Worm (Caenorhabditis elegans) whole organism, L2 larva: ENCODE measurements around the gene cutl-2.
A peak's percentile ranks its signal among the peaks of the same experiment; 100 is the strongest.

Source experiments
- C34F6.9 ChIP-seq: fragments of 150-350 bp; optimal IDR thresholded peaks from 2 replicates; lab custom pipeline; 2014; ENCODE audit warnings: missing biosample characterization, missing genetic modification characterization
- F13H6.1 ChIP-seq: sonication (generic microtip); optimal IDR thresholded peaks from 2 replicates; lab custom pipeline; 2016; ENCODE audit warnings: missing genetic modification characterization, missing compliant biosample characterization
- R02D3.7 ChIP-seq: fragments of 150-350 bp; optimal IDR thresholded peaks from 2 replicates; lab custom pipeline; 2014; ENCODE audit warnings: missing biosample characterization, missing genetic modification characterization
- ZK546.5 ChIP-seq: sonication (generic microtip); optimal IDR thresholded peaks from 2 replicates; lab custom pipeline; 2017; ENCODE audit warnings: missing biosample characterization, missing genetic modification characterization
- alr-1 ChIP-seq: fragments of 150-350 bp; optimal IDR thresholded peaks from 2 replicates; lab custom pipeline; 2014; ENCODE audit warnings: missing biosample characterization, missing genetic modification characterization
- ama-1 ChIP-seq: fragments of 150-350 bp; optimal IDR thresholded peaks from 2 replicates; lab custom pipeline; 2018; ENCODE audit warnings: inconsistent platforms
- blmp-1 ChIP-seq: sonication (generic microtip); optimal IDR thresholded peaks from 2 replicates; lab custom pipeline; 2017; ENCODE audit warnings: missing genetic modification characterization, mild to moderate bottlenecking, missing compliant biosample characterization, antibody characterized with exemption, moderate library complexity; ENCODE audit not compliant: insufficient read depth
- ceh-16 ChIP-seq: fragments of 150-350 bp; optimal IDR thresholded peaks from 2 replicates; lab custom pipeline; 2014; ENCODE audit warnings: missing biosample characterization, missing genetic modification characterization
- ceh-82 ChIP-seq: fragments of 150-350 bp; optimal IDR thresholded peaks from 2 replicates; lab custom pipeline; 2014; ENCODE audit warnings: missing biosample characterization, missing genetic modification characterization
- crh-2 ChIP-seq: sonication (generic microtip); optimal IDR thresholded peaks from 2 replicates; lab custom pipeline; 2017; ENCODE audit warnings: missing biosample characterization, missing genetic modification characterization
- egl-27 ChIP-seq: sonication (generic microtip); optimal IDR thresholded peaks from 3 replicates; lab custom pipeline; 2017; ENCODE audit warnings: missing biosample characterization, missing genetic modification reagents, missing genetic modification characterization
- elt-1 ChIP-seq: fragments of 150-350 bp; optimal IDR thresholded peaks from 2 replicates; lab custom pipeline; 2014; ENCODE audit warnings: missing biosample characterization, missing genetic modification characterization
- elt-3 ChIP-seq: sonication (generic microtip); optimal IDR thresholded peaks from 2 replicates; lab custom pipeline; 2017; ENCODE audit warnings: missing biosample characterization, missing genetic modification characterization
- fos-1 ChIP-seq: fragments of 150-350 bp; optimal IDR thresholded peaks from 2 replicates; lab custom pipeline; 2014; ENCODE audit warnings: missing biosample characterization, missing genetic modification characterization
- gmeb-1 ChIP-seq: fragments of 150-350 bp; optimal IDR thresholded peaks from 2 replicates; lab custom pipeline; 2014; ENCODE audit warnings: missing biosample characterization, missing genetic modification characterization
- lin-11 ChIP-seq: fragments of 150-350 bp; sonication (generic microtip); optimal IDR thresholded peaks from 2 replicates; lab custom pipeline; 2014; ENCODE audit warnings: missing biosample characterization, missing genetic modification characterization, inconsistent platforms, mixed read lengths
- lsy-2 ChIP-seq, 2 experiments: fragments of 150-350 bp in 1 of 2; sonication (generic microtip) in 1 of 2; optimal IDR thresholded peaks; 2 replicates each; lab custom pipeline; 2014 to 2017; ENCODE audit warnings: missing biosample characterization in 2 of 2, missing genetic modification characterization in 2 of 2
- mab-5 ChIP-seq: fragments of 150-350 bp; optimal IDR thresholded peaks from 2 replicates; lab custom pipeline; 2014; ENCODE audit warnings: missing biosample characterization, missing genetic modification characterization
- mdl-1 ChIP-seq, 2 experiments: fragments of 150-350 bp in 1 of 2; sonication (generic microtip) in 1 of 2; optimal IDR thresholded peaks; 2 replicates each; lab custom pipeline; 2017; ENCODE audit warnings: missing biosample characterization in 2 of 2, missing genetic modification characterization in 2 of 2
- nhr-12 ChIP-seq: fragments of 150-350 bp; optimal IDR thresholded peaks from 2 replicates; lab custom pipeline; 2014; ENCODE audit warnings: missing biosample characterization, missing genetic modification characterization
- nhr-129 ChIP-seq: fragments of 150-350 bp; optimal IDR thresholded peaks from 2 replicates; lab custom pipeline; 2014; ENCODE audit warnings: missing biosample characterization, missing genetic modification characterization
- nhr-21 ChIP-seq: fragments of 150-350 bp; optimal IDR thresholded peaks from 2 replicates; lab custom pipeline; 2014; ENCODE audit warnings: missing biosample characterization, missing genetic modification characterization
- nhr-23 ChIP-seq: fragments of 150-350 bp; optimal IDR thresholded peaks from 2 replicates; lab custom pipeline; 2014; ENCODE audit warnings: missing biosample characterization, missing genetic modification reagents, missing genetic modification characterization
- nhr-237 ChIP-seq: fragments of 150-350 bp; optimal IDR thresholded peaks from 2 replicates; lab custom pipeline; 2014; ENCODE audit warnings: missing biosample characterization, missing genetic modification characterization
- nhr-25 ChIP-seq: fragments of 150-350 bp; sonication (generic microtip); optimal IDR thresholded peaks from 3 replicates; lab custom pipeline; 2014; ENCODE audit warnings: missing biosample characterization, missing genetic modification characterization
- nhr-6 ChIP-seq: fragments of 150-350 bp; optimal IDR thresholded peaks from 2 replicates; lab custom pipeline; 2014; ENCODE audit warnings: missing biosample characterization, missing genetic modification characterization
- peb-1 ChIP-seq: fragments of 150-350 bp; optimal IDR thresholded peaks from 2 replicates; lab custom pipeline; 2014; ENCODE audit warnings: missing biosample characterization, missing genetic modification characterization
- skn-1 ChIP-seq: sonication (generic microtip); optimal IDR thresholded peaks from 2 replicates; lab custom pipeline; 2017; ENCODE audit warnings: missing biosample characterization, missing genetic modification characterization
- sma-3 ChIP-seq: sonication (generic microtip); optimal IDR thresholded peaks from 2 replicates; lab custom pipeline; 2016; ENCODE audit warnings: missing genetic modification reagents, missing genetic modification characterization, missing compliant biosample characterization
- sma-9 ChIP-seq, 2 experiments: fragments of 150-350 bp in 1 of 2; sonication (generic microtip) in 1 of 2; optimal IDR thresholded peaks; 2 replicates each; lab custom pipeline; 2014 to 2016; ENCODE audit warnings: missing genetic modification characterization in 2 of 2, mild to moderate bottlenecking in 1 of 2, missing biosample characterization in 1 of 2, missing compliant biosample characterization in 1 of 2, missing genetic modification reagents in 1 of 2, moderate library complexity in 1 of 2
- unc-39 ChIP-seq: fragments of 150-350 bp; optimal IDR thresholded peaks from 2 replicates; lab custom pipeline; 2014; ENCODE audit warnings: missing biosample characterization, missing genetic modification characterization
- unc-55 ChIP-seq: fragments of 150-350 bp; sonication (generic microtip); optimal IDR thresholded peaks from 3 replicates; lab custom pipeline; 2014; ENCODE audit warnings: missing biosample characterization, missing genetic modification reagents, missing genetic modification characterization
- zag-1 ChIP-seq: fragments of 150-350 bp; optimal IDR thresholded peaks from 2 replicates; lab custom pipeline; 2014; ENCODE audit warnings: missing biosample characterization, missing genetic modification characterization
- ztf-1 ChIP-seq: fragments of 200-800 bp; sonication (Bioruptor generic); conservative IDR thresholded peaks from 2 replicates; pipeline ENCODE4 v1.3.6; 2022; ENCODE audit warnings: missing genetic modification characterization, missing compliant biosample characterization
- ztf-11 ChIP-seq: sonication (generic microtip); optimal IDR thresholded peaks from 2 replicates; lab custom pipeline; 2017; ENCODE audit warnings: missing biosample characterization, missing genetic modification characterization

Gene cutl-2

DNA sequence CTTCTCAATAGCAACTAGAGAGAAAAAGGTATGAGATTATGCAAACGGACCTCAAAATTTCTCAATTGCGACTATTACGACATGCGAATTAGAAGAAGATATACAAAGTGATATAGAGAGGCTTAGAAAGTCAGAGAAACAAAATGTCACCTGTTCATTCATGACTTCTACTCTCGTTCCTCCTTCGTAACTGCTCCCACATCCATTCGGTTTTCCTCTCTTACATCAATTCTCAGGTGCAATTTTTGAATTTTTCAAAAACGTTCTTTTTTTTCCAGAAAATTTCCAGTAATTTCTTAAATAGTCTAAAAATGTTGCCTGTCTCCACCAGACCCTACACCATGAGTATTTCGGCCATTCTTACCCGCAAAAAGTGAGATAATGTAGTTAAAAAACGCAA, 40.2 kb upstream of the cutl-2 start:
- TF ChIP-seq ceh-16 (tag; lab: Kevin White, UChicago) (no peak), crh-2 (tag; lab: Kevin White, UChicago) (no peak), R02D3.7 (tag; lab: Kevin White, UChicago) (no peak), mdl-1 (tag; optimal IDR thresholded peaks at IDR 0.05; lab: Kevin White, UChicago) (no peak), peb-1 (tag; lab: Kevin White, UChicago) (no peak)

DNA sequence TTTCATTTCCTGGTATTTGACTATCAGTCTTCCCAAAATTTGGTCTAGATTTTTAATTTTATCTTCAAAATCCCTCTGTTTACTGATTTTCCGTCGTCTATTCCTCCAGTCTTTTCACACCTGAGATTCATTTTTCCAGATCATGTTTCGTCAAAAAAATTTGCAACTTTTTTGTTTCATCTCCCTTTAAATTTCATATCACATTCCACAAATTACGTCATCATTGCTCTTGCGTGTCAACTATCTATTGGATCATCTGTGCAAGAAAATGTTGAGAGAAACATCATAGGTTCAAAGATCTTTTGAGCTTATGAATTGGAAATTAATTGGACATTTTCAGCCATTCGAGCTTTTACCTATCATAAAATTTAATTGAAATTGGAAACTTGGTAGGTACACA, 34.9 kb upstream of the cutl-2 start:
- TF ChIP-seq lin-11 (no peak), sma-9 (GFP tag; optimal IDR thresholded peaks at IDR 0.05; lab: Kevin White, UChicago) (peak; percentile 9), sma-9 (tag; optimal IDR thresholded peaks at IDR 0.05; lab: Kevin White, UChicago) (no peak)

DNA sequence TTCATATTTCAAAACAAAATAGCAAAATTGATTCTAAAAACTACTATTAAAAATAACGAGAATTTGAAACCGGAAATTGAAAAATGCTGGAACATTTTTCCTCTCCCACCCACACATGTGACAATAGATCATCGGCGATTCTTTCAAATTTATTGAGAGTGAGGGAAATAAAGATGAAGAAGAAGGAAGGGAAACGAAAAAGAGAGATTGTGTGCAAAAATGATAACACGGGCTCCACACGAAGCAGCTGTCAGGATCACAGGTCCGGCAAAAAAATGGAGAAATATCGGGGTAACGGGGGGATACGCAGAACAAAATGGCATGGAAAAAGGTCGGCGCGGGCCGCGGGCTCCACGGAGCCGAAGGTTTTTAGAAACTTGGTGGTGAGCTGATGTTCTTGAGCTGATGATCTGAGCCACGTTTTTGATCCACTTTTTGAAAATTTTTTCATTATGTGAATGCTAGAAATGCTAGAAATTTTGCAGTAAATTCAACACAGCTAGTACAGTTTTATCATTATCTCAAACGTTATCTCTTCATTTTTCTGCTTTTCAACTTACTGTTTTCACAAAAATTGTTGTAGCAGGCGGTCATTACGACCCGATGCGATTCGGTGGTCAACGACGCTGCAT, 33.3 kb upstream of the cutl-2 start, which contains the start of gene shk-1:
shk-1 (plus strand) TSS at position 582 of the 632 bp plus-strand sequence.
- TF ChIP-seq F13H6.1 (tag; lab: Kevin White, UChicago), result peak; percentile 57
- TF ChIP-seq nhr-12 (tag; lab: Kevin White, UChicago), result no peak
- TF ChIP-seq nhr-129 (tag; lab: Kevin White, UChicago), result peak; percentile 33
- TF ChIP-seq sma-9 (GFP tag; optimal IDR thresholded peaks at IDR 0.05; lab: Kevin White, UChicago), result peak; percentile 70
- no peak for TF ChIP-seq sma-9 (tag; optimal IDR thresholded peaks at IDR 0.05; lab: Kevin White, UChicago)
- TF ChIP-seq elt-1 (tag; lab: Kevin White, UChicago), result no peak
- peak in 1 of 2 experiments; percentile 39 for TF ChIP-seq lsy-2 (tag; optimal IDR thresholded peaks at IDR 0.05; lab: Kevin White, UChicago)
- TF ChIP-seq C34F6.9 (tag; lab: Kevin White, UChicago), result peak; percentile 40
- TF ChIP-seq, all 48 proteins: peak for 5

DNA sequence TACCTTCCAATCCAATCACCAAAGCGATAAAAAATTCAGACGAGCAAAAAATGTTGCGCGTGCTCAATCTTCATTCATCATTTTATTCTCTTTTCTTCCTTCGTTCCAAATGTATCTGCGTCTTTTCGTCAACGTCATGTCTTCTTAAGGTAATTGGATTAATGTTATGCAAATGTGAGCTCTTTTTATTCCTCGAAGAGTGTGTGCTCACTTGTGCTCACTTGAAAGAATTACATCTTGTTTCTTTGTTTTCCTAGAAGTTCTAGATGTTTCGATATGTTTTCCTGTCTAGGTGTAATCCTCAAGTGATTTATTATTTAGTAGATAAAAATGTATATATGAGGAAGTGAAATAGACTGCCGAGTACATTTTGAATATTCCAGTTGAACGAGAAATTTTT, 31.0 kb upstream of the cutl-2 start:
- TF ChIP-seq sma-9 (GFP tag; optimal IDR thresholded peaks at IDR 0.05; lab: Kevin White, UChicago), result no peak
- TF ChIP-seq sma-9 (tag; optimal IDR thresholded peaks at IDR 0.05; lab: Kevin White, UChicago), result no peak
- TF ChIP-seq gmeb-1 (tag; lab: Kevin White, UChicago), result no peak
- no peak for TF ChIP-seq zag-1 (tag; lab: Kevin White, UChicago)
- TF ChIP-seq unc-55 (GFP tag; lab: Kevin White, UChicago), result peak; percentile 40
- peak; percentile 38 for TF ChIP-seq mab-5
- peak in 1 of 2 experiments; percentile 13 for TF ChIP-seq lsy-2 (tag; optimal IDR thresholded peaks at IDR 0.05; lab: Kevin White, UChicago)
- no peak for TF ChIP-seq egl-27 (tag; lab: Kevin White, UChicago)
- no peak for TF ChIP-seq blmp-1 (tag; lab: Kevin White, UChicago)
- TF ChIP-seq nhr-25 (tag; lab: Kevin White, UChicago), result no peak
- TF ChIP-seq elt-3 (tag; lab: Kevin White, UChicago), result no peak
- no peak for TF ChIP-seq nhr-237 (tag; lab: Kevin White, UChicago)

DNA sequence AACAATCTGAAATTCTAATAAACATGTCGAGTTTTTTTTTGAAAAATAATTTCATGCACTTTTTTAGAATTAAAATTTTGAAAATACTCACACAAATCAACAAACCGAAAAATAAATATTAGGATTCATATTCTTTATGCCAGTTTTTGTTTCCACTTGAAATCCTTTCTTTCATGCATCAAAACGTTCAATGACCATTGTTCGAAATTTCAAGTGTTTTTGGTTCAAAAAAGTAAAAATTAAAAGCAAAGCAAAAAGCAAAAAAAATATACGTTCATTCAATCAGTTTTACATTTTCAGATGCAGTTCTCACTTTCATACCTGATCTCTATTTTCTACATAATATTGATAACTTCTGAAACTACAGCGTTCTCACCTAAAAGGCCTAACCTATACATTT, 29.3 kb upstream of the cutl-2 start, which contains the start of gene ZK1321.1:
ZK1321.1 (plus strand) TSS at position 301 of the 400 bp plus-strand sequence.
- no peak for TF ChIP-seq ceh-82 (tag; lab: Kevin White, UChicago)
- no peak for TF ChIP-seq nhr-6

DNA sequence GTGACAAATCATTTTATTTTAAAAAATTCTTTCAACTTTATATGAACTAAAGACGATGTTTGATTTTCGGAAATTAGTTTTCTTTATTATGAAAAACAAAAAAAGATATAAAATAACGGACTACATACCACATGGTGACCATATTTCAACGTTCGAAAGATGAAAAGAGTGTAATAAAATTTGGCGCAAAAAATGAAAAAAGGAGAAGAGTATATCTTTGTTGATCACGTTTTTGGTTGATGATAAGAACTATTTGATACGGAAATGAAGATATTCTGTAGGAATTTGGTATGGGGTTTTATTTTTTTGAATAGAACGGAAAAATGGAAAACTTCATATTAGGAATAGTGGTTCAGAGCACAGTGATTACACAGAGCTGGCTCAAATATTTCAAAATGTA, 28.6 kb upstream of the cutl-2 start, which contains the start of gene Y53C12B.7:
Y53C12B.7 (minus strand) TSS at position 163 of the 400 bp plus-strand sequence.
- TF ChIP-seq sma-9 (GFP tag; optimal IDR thresholded peaks at IDR 0.05; lab: Kevin White, UChicago), result peak; percentile 36
- TF ChIP-seq sma-9 (tag; optimal IDR thresholded peaks at IDR 0.05; lab: Kevin White, UChicago), result no peak
- no peak for TF ChIP-seq ZK546.5 (tag; lab: Kevin White, UChicago)
- peak; percentile 17 for TF ChIP-seq blmp-1 (tag; lab: Kevin White, UChicago)
- no peak for TF ChIP-seq R02D3.7 (tag; lab: Kevin White, UChicago)

DNA sequence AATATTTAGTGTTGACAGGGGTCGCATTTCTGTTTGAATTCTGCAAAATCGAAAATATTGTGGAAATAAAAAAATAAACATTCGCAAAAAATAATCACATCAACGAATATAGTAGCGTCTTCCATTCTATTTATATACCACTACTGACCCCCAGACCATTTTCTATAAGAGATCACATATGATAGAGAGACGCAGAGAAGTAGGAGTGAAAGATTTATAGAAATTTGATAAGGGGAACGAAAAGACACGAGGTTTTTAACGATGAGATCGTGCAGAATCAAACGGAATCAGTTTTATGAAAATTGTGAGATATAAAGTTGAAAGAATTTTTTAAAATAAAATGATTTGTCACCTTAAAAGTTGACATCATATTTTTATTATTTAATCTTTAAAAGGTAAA, 27.8 kb upstream of the cutl-2 start:
- TF ChIP-seq unc-39 (no peak), sma-3 (GFP tag; lab: Kevin White, UChicago) (peak; percentile 33), ceh-16 (tag; lab: Kevin White, UChicago) (no peak), ztf-11 (tag; lab: Kevin White, UChicago) (no peak), fos-1 (tag; lab: Kevin White, UChicago) (no peak), R02D3.7 (tag; lab: Kevin White, UChicago) (no peak), mdl-1 (tag; optimal IDR thresholded peaks at IDR 0.05; lab: Kevin White, UChicago) (peak in 1 of 2 experiments; percentile 4), skn-1 (tag; lab: Kevin White, UChicago) (no peak), nhr-237 (tag; lab: Kevin White, UChicago) (no peak), ama-1 (lab: Kevin White, UChicago) (no peak), ceh-82 (tag; lab: Kevin White, UChicago) (no peak), ztf-1 (GFP tag; lab: Robert Waterston, UW) (no peak), nhr-23 (no peak), nhr-21 (tag; lab: Kevin White, UChicago) (peak; percentile 50), alr-1 (tag; lab: Kevin White, UChicago) (no peak), nhr-25 (tag; lab: Kevin White, UChicago) (peak; percentile 46), sma-9 (GFP tag; optimal IDR thresholded peaks at IDR 0.05; lab: Kevin White, UChicago) (peak; percentile 85), sma-9 (tag; optimal IDR thresholded peaks at IDR 0.05; lab: Kevin White, UChicago) (no peak), elt-1 (tag; lab: Kevin White, UChicago) (no peak), lsy-2 (tag; optimal IDR thresholded peaks at IDR 0.05; lab: Kevin White, UChicago) (peak in 1 of 2 experiments; percentile 8), ZK546.5 (tag; lab: Kevin White, UChicago) (no peak)
